Worm (Caenorhabditis elegans): ENCODE measurements around the gene cpg-23.

DNA sequence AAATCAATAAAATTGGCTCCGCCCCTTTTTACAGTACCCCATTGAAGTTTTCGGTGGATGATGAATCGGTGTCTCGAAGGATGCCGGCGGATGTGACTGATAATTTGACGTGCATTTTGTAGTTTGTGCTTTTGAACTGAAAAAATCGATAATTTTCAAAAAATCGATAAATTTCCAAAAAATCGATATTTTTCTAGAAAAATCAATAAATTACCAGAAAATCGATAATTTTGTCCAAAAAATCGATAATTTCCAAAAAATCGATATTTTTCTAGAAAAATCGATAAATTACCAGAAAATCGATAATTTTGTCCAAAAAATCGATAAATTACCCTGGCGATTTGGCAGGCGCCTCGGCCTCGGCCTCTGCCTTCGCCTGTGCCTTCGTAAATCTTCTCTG lies 41.1 kb upstream of the cpg-23 start:
- TF ChIP-seq elt-3 (tag; optimal IDR thresholded peaks at IDR 0.05) (no peak), ztf-4 (tag; optimal IDR thresholded peaks at IDR 0.05) (no peak), xbp-1 (tag; optimal IDR thresholded peaks at IDR 0.05) (no peak), hpl-2 (GFP tag; optimal IDR thresholded peaks at IDR 0.05) (no peak), nhr-71 (tag; optimal IDR thresholded peaks at IDR 0.05) (no peak), isw-1 (GFP tag; IDR thresholded peaks at IDR 0.05) (no peak), nhr-90 (tag; optimal IDR thresholded peaks at IDR 0.05; ENCODE audit: poor library complexity) (no peak), mep-1 (tag; optimal IDR thresholded peaks at IDR 0.05) (no peak)

Measured in whole organism, L1 larva.